Worm (Caenorhabditis elegans): ENCODE results near the gene asp-17.

asp-17 gene

DNA sequence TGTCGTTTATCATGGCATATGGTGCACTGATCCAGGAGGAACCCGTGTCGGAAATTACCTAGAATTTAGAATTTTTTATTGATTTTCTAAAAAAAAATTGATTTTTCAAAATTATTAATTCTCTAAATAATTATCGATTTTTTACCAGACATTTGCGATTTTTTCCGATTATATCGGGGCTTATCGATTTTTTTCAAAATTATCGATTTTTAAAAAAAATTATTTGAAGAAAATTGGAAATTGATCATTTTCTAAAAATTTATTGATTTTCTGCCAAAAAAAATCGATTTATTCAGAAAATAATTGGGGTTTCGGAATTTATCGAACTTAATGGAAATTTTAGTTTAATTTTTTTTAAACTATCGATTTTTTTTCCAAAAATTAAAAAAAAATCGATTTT is 1.1 kb downstream of the asp-17 start:
- TF ChIP-seq ceh-82 (tag; optimal IDR thresholded peaks at IDR 0.05) (no peak), nhr-6 (tag; optimal IDR thresholded peaks at IDR 0.05) (no peak), sma-3 (GFP tag; optimal IDR thresholded peaks at IDR 0.05) (no peak), unc-55 (GFP tag; optimal IDR thresholded peaks at IDR 0.05) (no peak), fos-1 (tag; optimal IDR thresholded peaks at IDR 0.05) (no peak), nhr-129 (tag; optimal IDR thresholded peaks at IDR 0.05) (no peak), nhr-25 (tag; optimal IDR thresholded peaks at IDR 0.05) (no peak), alr-1 (tag; optimal IDR thresholded peaks at IDR 0.05) (no peak), ztf-11 (tag; optimal IDR thresholded peaks at IDR 0.05) (no peak)

DNA sequence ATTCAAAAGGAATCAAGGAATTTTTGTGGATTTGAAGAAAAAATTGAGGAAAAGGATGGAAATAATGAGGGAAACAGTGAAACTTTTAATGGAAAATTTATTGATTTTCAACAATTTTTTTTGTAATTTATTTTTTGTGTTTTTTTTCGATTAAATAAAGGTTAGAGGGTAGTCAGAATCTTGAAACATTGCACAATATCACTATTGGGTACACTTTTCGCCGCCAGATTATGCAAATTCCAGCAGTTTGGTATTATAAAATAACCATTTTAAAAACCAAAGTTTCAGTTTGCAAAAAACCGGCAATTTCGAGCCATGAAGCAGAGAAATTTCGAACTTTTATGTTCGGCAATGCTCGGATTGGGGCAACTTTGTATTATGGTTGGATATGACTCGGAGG is 5.7 kb downstream of the asp-17 start, which contains the start of gene Y39B6A.27:
Gene Y39B6A.27, plus strand, starts transcription at position 301 of the 400 bp plus-strand sequence.
- TF ChIP-seq nhr-6 (tag; optimal IDR thresholded peaks at IDR 0.05) (no peak), nhr-77 (tag; optimal IDR thresholded peaks at IDR 0.05) (no peak), ztf-4 (tag; optimal IDR thresholded peaks at IDR 0.05) (no peak), ztf-1 (GFP tag; conservative IDR thresholded peaks at IDR 0.05) (no peak), nhr-21 (tag; optimal IDR thresholded peaks at IDR 0.05) (no peak), unc-39 (tag; optimal IDR thresholded peaks at IDR 0.05) (no peak), ztf-11 (tag; optimal IDR thresholded peaks at IDR 0.05) (no peak), lsy-2 (tag; optimal IDR thresholded peaks at IDR 0.05) (no peak), dmd-4 (tag; optimal IDR thresholded peaks at IDR 0.05) (no peak), Y55F3AM.14 (GFP tag; optimal IDR thresholded peaks at IDR 0.05) (no peak)

DNA sequence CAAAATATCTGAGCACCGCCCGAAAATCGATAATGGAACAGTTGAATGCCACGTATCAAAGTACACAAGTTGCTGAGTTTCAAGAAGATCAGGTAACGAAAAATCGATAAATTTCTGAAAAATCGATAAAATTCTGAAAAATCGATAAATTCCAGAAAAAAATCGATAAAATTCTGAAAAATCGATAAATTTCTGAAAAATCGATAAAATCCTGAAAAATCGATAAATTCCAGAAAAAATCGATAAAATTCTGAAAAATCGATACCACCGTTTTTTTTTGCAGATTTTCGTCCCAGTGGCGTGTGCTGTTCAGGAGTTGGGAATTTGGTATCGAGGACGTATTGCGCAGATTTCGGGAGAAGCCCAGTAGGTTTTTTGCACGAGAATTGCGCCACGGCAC is 9.8 kb downstream of the asp-17 start:
- no peak for TF ChIP-seq ztf-1 (GFP tag; conservative IDR thresholded peaks at IDR 0.05)
- TF ChIP-seq nhr-25 (tag; optimal IDR thresholded peaks at IDR 0.05): no peak
- no peak for TF ChIP-seq Y55F3AM.14 (GFP tag; optimal IDR thresholded peaks at IDR 0.05)
- TF ChIP-seq elt-3 (tag; optimal IDR thresholded peaks at IDR 0.05): no peak
- TF ChIP-seq elt-1 (tag; optimal IDR thresholded peaks at IDR 0.05): no peak

DNA sequence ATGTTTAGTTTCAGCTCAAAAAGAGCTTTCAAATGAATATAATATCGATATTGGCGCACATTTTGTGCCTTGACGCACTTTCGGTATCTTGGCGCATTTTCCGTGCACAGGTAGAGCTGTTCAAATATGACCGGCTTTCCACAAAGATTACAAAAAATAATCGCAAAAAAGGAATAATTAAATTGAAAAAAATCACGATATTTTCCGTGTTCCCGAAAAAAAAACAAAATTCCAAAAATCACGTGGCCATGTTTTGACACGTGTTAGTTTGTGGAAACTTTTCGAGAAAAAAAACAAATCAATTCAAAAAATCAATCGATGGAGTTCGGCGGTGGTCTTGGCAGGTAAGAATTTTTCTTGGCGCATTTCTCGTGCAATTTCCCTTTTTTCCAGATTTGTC is 11.0 kb downstream of the asp-17 start, which contains the start of gene Y39B6A.25:
Gene Y39B6A.25, plus strand, starts transcription at position 301 of the 400 bp plus-strand sequence.
- no peak for TF ChIP-seq C34F6.9 (tag; optimal IDR thresholded peaks at IDR 0.05)
- no peak for TF ChIP-seq nhr-10 (tag; optimal IDR thresholded peaks at IDR 0.05)
- TF ChIP-seq nhr-11 (tag; optimal IDR thresholded peaks at IDR 0.05): no peak
- TF ChIP-seq unc-39 (tag; optimal IDR thresholded peaks at IDR 0.05): no peak
- TF ChIP-seq aly-2 (tag; optimal IDR thresholded peaks at IDR 0.05): no peak
- TF ChIP-seq ztf-1 (GFP tag; conservative IDR thresholded peaks at IDR 0.05): no peak
- TF ChIP-seq ceh-82 (tag; optimal IDR thresholded peaks at IDR 0.05): no peak
- no peak for TF ChIP-seq lsy-2 (tag; optimal IDR thresholded peaks at IDR 0.05)
- no peak for TF ChIP-seq skn-1 (tag; optimal IDR thresholded peaks at IDR 0.05)
- no peak for TF ChIP-seq lin-39 (tag; optimal IDR thresholded peaks at IDR 0.05)
- no peak for TF ChIP-seq nhr-77 (tag; optimal IDR thresholded peaks at IDR 0.05)
- no peak for TF ChIP-seq mdl-1 (tag; optimal IDR thresholded peaks at IDR 0.05)

DNA sequence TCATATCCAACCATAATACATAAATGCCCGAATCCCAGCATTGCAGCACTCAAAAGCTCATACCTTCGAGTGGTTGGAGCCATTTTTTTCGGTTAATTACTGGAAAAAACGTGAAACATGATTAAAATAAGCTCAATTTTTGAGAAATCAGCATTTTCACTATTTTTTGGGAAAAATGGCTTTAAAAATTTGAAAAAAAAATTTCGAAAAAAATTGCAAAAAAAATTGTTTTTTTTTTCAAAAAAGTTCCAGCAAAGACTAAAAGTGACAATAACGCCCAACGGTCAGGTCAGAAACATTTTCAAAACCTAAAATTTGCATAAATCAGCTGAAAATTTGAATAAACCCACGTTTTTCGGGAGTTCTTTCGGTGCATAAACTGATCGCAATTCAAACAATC is 12.4 kb downstream of the asp-17 start, which contains the start of gene Y39B6A.29:
Gene Y39B6A.29, minus strand, starts transcription at position 101 of the 400 bp plus-strand sequence.
- no peak for TF ChIP-seq elt-3 (tag; optimal IDR thresholded peaks at IDR 0.05)
- TF ChIP-seq lsy-2 (tag; optimal IDR thresholded peaks at IDR 0.05): no peak

DNA sequence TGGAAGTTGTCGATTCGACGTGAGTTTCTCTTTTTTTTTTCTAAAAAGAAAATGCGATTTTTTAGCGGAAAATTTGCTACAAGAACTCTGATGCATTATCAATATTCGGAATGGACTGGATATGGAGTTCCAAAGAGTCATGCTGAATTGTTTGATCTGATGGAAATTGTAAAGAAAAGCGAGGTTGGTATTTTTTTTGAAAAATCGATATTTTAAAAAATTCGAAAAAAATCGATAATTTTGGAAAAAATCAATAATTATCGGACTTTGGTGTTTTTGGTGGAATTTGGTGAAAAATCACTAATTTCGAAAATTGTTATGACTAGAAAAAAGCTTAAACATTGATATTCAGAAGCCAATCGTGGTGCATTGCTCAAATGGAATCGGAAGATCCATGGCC is 17.9 kb downstream of the asp-17 start:
- no peak for TF ChIP-seq nhr-21 (tag; optimal IDR thresholded peaks at IDR 0.05)
- no peak for TF ChIP-seq ceh-82 (tag; optimal IDR thresholded peaks at IDR 0.05)
- no peak for TF ChIP-seq crh-2 (tag; optimal IDR thresholded peaks at IDR 0.05)
- TF ChIP-seq C34F6.9 (tag; optimal IDR thresholded peaks at IDR 0.05): no peak
- TF ChIP-seq lsy-2 (tag; optimal IDR thresholded peaks at IDR 0.05): no peak
- TF ChIP-seq gmeb-1 (tag; optimal IDR thresholded peaks at IDR 0.05): no peak
- TF ChIP-seq mab-5 (tag; optimal IDR thresholded peaks at IDR 0.05): no peak
- TF ChIP-seq R02D3.7 (tag; optimal IDR thresholded peaks at IDR 0.05): no peak
- TF ChIP-seq mdl-1 (tag; optimal IDR thresholded peaks at IDR 0.05): no peak
- TF ChIP-seq nhr-10 (tag; optimal IDR thresholded peaks at IDR 0.05): no peak
- TF ChIP-seq snpc-4 (tag; optimal IDR thresholded peaks at IDR 0.05): no peak
- TF ChIP-seq sma-9 (GFP tag; optimal IDR thresholded peaks at IDR 0.05): no peak
- no peak for TF ChIP-seq sma-9 (tag; optimal IDR thresholded peaks at IDR 0.05)
- no peak for TF ChIP-seq nhr-25 (tag; optimal IDR thresholded peaks at IDR 0.05)
- no peak for TF ChIP-seq elt-3 (tag; optimal IDR thresholded peaks at IDR 0.05)
- no peak for TF ChIP-seq lin-11 (tag; optimal IDR thresholded peaks at IDR 0.05)
- TF ChIP-seq ztf-11 (tag; optimal IDR thresholded peaks at IDR 0.05): no peak
